Fruit fly (Drosophila melanogaster): ENCODE data around the gene CG14137.

- no peak for TF ChIP-seq CG7963 (GFP tag; IDR thresholded peaks at IDR 0.05; ENCODE audit: partially characterized antibody)
- no peak for TF ChIP-seq CG12236 (GFP tag; optimal IDR thresholded peaks at IDR 0.05)
- TF ChIP-seq al (GFP tag; IDR thresholded peaks at IDR 0.05), result no peak
- no peak for TF ChIP-seq CG9817 (tag; optimal IDR thresholded peaks at IDR 0.05)
- no peak for TF ChIP-seq nom (GFP tag; optimal IDR thresholded peaks at IDR 0.05)
- TF ChIP-seq Fer3 (tag; optimal IDR thresholded peaks at IDR 0.05), result peak; percentile 11
- TF ChIP-seq insv (GFP tag; optimal IDR thresholded peaks at IDR 0.05), result no peak
- no peak for TF ChIP-seq CG12219 (GFP tag; optimal IDR thresholded peaks at IDR 0.05)
- TF ChIP-seq kay (GFP tag; optimal IDR thresholded peaks at IDR 0.05), result no peak
- no peak for TF ChIP-seq hth (optimal IDR thresholded peaks at IDR 0.05)
- TF ChIP-seq Rx (GFP tag; IDR thresholded peaks at IDR 0.05), result no peak
- no peak for TF ChIP-seq CG6272 (GFP tag; IDR thresholded peaks at IDR 0.05)
- TF ChIP-seq shn (GFP tag; optimal IDR thresholded peaks at IDR 0.05), result no peak
Measured at dm6 chr3L:11636829-11637228, 37.0 kb upstream of the CG14137 start.

Data from whole organism, embryonic.